Fruit fly (Drosophila melanogaster) whole organism, embryonic: ENCODE data around the gene CG14947.

Source experiments
- Atf-2 ChIP-seq: fragments of 200-800 bp; sonication (Bioruptor generic); optimal IDR thresholded peaks from 2 replicates; lab custom pipeline; 2016; ENCODE audit warnings: missing biosample characterization, missing genetic modification characterization
- Bteb2 ChIP-seq: fragments of 200-800 bp; sonication (Bioruptor generic); optimal IDR thresholded peaks from 2 replicates; lab custom pipeline; 2016; ENCODE audit warnings: missing biosample characterization, missing genetic modification characterization
- CG10267 ChIP-seq: fragments of 200-800 bp; sonication (Bioruptor generic); optimal IDR thresholded peaks from 2 replicates; lab custom pipeline; 2018; ENCODE audit warnings: missing biosample characterization, mild to moderate bottlenecking, missing genetic modification characterization, moderate library complexity
- CG11504 ChIP-seq: fragments of 200-800 bp; sonication (Bioruptor generic); optimal IDR thresholded peaks from 3 replicates; lab custom pipeline; 2019; ENCODE audit warnings: missing biosample characterization, mild to moderate bottlenecking, missing genetic modification characterization, moderate library complexity
- CG12155 ChIP-seq: fragments of 200-800 bp; sonication (Bioruptor generic); optimal IDR thresholded peaks from 3 replicates; lab custom pipeline; 2016; ENCODE audit warnings: missing biosample characterization, missing genetic modification characterization
- CG12299 ChIP-seq: fragments of 200-800 bp; sonication (Bioruptor generic); optimal IDR thresholded peaks from 2 replicates; lab custom pipeline; 2018; ENCODE audit warnings: missing biosample characterization, mild to moderate bottlenecking, missing genetic modification characterization
- CG12744 ChIP-seq: fragments of 200-800 bp; sonication (Bioruptor generic); optimal IDR thresholded peaks from 2 replicates; lab custom pipeline; 2016; ENCODE audit warnings: missing biosample characterization, missing genetic modification characterization
- CG13296 ChIP-seq: fragments of 200-800 bp; sonication (Bioruptor generic); optimal IDR thresholded peaks from 3 replicates; lab custom pipeline; 2018; ENCODE audit warnings: missing biosample characterization, mild to moderate bottlenecking, missing genetic modification characterization
- CG16779 ChIP-seq: fragments of 200-800 bp; sonication (Bioruptor generic); IDR thresholded peaks from 2 replicates; pipeline ENCODE4 v1.3.6; 2022; ENCODE audit warnings: missing biosample characterization, missing genetic modification characterization
- CG17829 ChIP-seq: fragments of 200-800 bp; optimal IDR thresholded peaks from 2 replicates; lab custom pipeline; 2019; ENCODE audit warnings: missing biosample characterization, mild to moderate bottlenecking, missing genetic modification characterization, moderate library complexity
- CG18011 ChIP-seq: fragments of 200-800 bp; sonication (Bioruptor generic); optimal IDR thresholded peaks from 2 replicates; lab custom pipeline; 2017; ENCODE audit warnings: missing biosample characterization, missing genetic modification characterization, mild to moderate bottlenecking, moderate library complexity, missing genotype
- CG3726 ChIP-seq: fragments of 200-800 bp; sonication (Bioruptor generic); IDR thresholded peaks from 3 replicates; pipeline ENCODE4, ENCODE4 v1.3.6; 2022; ENCODE audit warnings: missing biosample characterization, missing genetic modification characterization
- CG5245 ChIP-seq: fragments of 200-800 bp; sonication (Bioruptor generic); optimal IDR thresholded peaks from 3 replicates; lab custom pipeline; 2016; ENCODE audit warnings: missing biosample characterization, missing genetic modification characterization
- CG6813 ChIP-seq: fragments of 200-800 bp; sonication (Bioruptor generic); optimal IDR thresholded peaks from 2 replicates; lab custom pipeline; 2017; ENCODE audit warnings: missing biosample characterization, missing genetic modification characterization, mild to moderate bottlenecking, moderate library complexity, missing genetic modification reagents
- CG8478 ChIP-seq: fragments of >200 bp; optimal IDR thresholded peaks from 2 replicates; lab custom pipeline; 2018
- Dek ChIP-seq: fragments of 200-800 bp; sonication (Bioruptor generic); optimal IDR thresholded peaks from 3 replicates; lab custom pipeline; 2019; ENCODE audit warnings: missing biosample characterization, mild to moderate bottlenecking, missing genetic modification characterization, moderate library complexity
- Doc2 ChIP-seq: fragments of 200-800 bp; sonication (Bioruptor generic); IDR thresholded peaks from 2 replicates; pipeline ENCODE4 v1.3.6; 2022; ENCODE audit warnings: missing biosample characterization, missing genetic modification characterization
- E2f2 ChIP-seq: fragments of 200-800 bp; sonication (Bioruptor generic); IDR thresholded peaks from 2 replicates; pipeline ENCODE4 v1.3.6; 2022; ENCODE audit warnings: missing biosample characterization, missing genetic modification characterization
- Eip74EF ChIP-seq, 2 experiments: fragments of 200-800 bp in 1 of 2; fragments of >200 bp in 1 of 2; sonication (Bioruptor generic) in 1 of 2; optimal IDR thresholded peaks; 2 replicates each; lab custom pipeline; 2017 to 2019; ENCODE audit warnings: missing biosample characterization in 2 of 2, missing genetic modification characterization in 2 of 2, mild to moderate bottlenecking in 1 of 2, moderate library complexity in 1 of 2
- Hr3 ChIP-seq: fragments of 200-800 bp; sonication (Bioruptor generic); optimal IDR thresholded peaks from 3 replicates; lab custom pipeline; 2016; ENCODE audit warnings: missing biosample characterization, missing genetic modification characterization
- Lpt ChIP-seq: fragments of >200 bp; optimal IDR thresholded peaks from 2 replicates; lab custom pipeline; 2018; ENCODE audit warnings: missing biosample characterization, missing genetic modification characterization
- NC2α ChIP-seq: fragments of 200-800 bp; sonication (Bioruptor generic); optimal IDR thresholded peaks from 2 replicates; lab custom pipeline; 2016; ENCODE audit warnings: missing biosample characterization, missing genetic modification characterization
- NK7.1 ChIP-seq: fragments of 200-800 bp; sonication (Bioruptor generic); optimal IDR thresholded peaks from 3 replicates; lab custom pipeline; 2016; ENCODE audit warnings: missing biosample characterization, missing genetic modification characterization
- Rx ChIP-seq: fragments of 200-800 bp; sonication (Bioruptor generic); IDR thresholded peaks from 2 replicates; pipeline ENCODE4 v1.3.6; 2022; ENCODE audit warnings: missing biosample characterization, missing genetic modification characterization
- Sox102F ChIP-seq: fragments of 200-800 bp; sonication (Bioruptor generic); optimal IDR thresholded peaks from 2 replicates; lab custom pipeline; 2018; ENCODE audit warnings: missing biosample characterization, mild to moderate bottlenecking, missing genetic modification characterization, moderate library complexity
- Taf1 ChIP-seq: fragments of 200-800 bp; sonication (Bioruptor generic); IDR thresholded peaks from 2 replicates; pipeline ENCODE4 v1.3.6; 2022; ENCODE audit warnings: missing biosample characterization, missing genetic modification characterization
- Vsx1 ChIP-seq: fragments of 200-800 bp; sonication (Bioruptor generic); optimal IDR thresholded peaks from 2 replicates; lab custom pipeline; 2017; ENCODE audit warnings: missing biosample characterization, mild to moderate bottlenecking, missing genetic modification characterization, missing genetic modification reagents
- amos ChIP-seq: fragments of 200-800 bp; sonication (Bioruptor generic); IDR thresholded peaks from 2 replicates; pipeline ENCODE4 v1.3.6; 2022; ENCODE audit warnings: missing biosample characterization, missing genetic modification characterization; ENCODE audit not compliant: partially characterized antibody
- bigmax ChIP-seq: fragments of 200-800 bp; sonication (Bioruptor generic); optimal IDR thresholded peaks from 2 replicates; lab custom pipeline; 2018; ENCODE audit warnings: missing biosample characterization, mild to moderate bottlenecking, missing genetic modification characterization
- dm ChIP-seq: fragments of 200-800 bp; sonication (Bioruptor generic); optimal IDR thresholded peaks from 3 replicates; lab custom pipeline; 2016; ENCODE audit warnings: missing biosample characterization, missing genetic modification characterization
- en ChIP-seq: fragments of 200-800 bp; sonication (Bioruptor generic); optimal IDR thresholded peaks from 2 replicates; lab custom pipeline; 2016; ENCODE audit warnings: missing biosample characterization, missing genetic modification characterization
- gfzf ChIP-seq: fragments of 200-800 bp; sonication (Bioruptor generic); optimal IDR thresholded peaks from 2 replicates; lab custom pipeline; 2016; ENCODE audit warnings: missing biosample characterization, mild to moderate bottlenecking, missing genetic modification characterization, moderate library complexity
- her ChIP-seq: fragments of 200-800 bp; sonication (Bioruptor generic); optimal IDR thresholded peaks from 2 replicates; lab custom pipeline; 2016; ENCODE audit warnings: missing biosample characterization, missing genetic modification characterization
- insv ChIP-seq, 2 experiments: fragments of 200-800 bp; sonication (Bioruptor generic); optimal IDR thresholded peaks; 3 replicates each; lab custom pipeline; 2016 to 2018; ENCODE audit warnings: missing biosample characterization in 2 of 2, missing genetic modification characterization in 2 of 2
- jing ChIP-seq: fragments of 200-800 bp; sonication (Bioruptor generic); optimal IDR thresholded peaks from 2 replicates; lab custom pipeline; 2018; ENCODE audit warnings: missing biosample characterization, mild to moderate bottlenecking, missing genetic modification characterization
- jumu ChIP-seq: fragments of 200-800 bp; sonication (Bioruptor generic); optimal IDR thresholded peaks from 3 replicates; lab custom pipeline; 2016; ENCODE audit warnings: missing biosample characterization, missing genetic modification characterization
- lab ChIP-seq: fragments of 200-800 bp; sonication (Bioruptor generic); optimal IDR thresholded peaks from 3 replicates; lab custom pipeline; 2017; ENCODE audit warnings: missing biosample characterization, missing genetic modification characterization, mild to moderate bottlenecking, moderate library complexity, missing genetic modification reagents
- mam ChIP-seq: fragments of 200-800 bp; sonication (Bioruptor generic); optimal IDR thresholded peaks from 3 replicates; lab custom pipeline; 2016; ENCODE audit warnings: missing biosample characterization, missing genetic modification characterization
- p53 ChIP-seq: fragments of 200-800 bp; sonication (Bioruptor generic); optimal IDR thresholded peaks from 2 replicates; lab custom pipeline; 2016; ENCODE audit warnings: missing biosample characterization, missing genetic modification characterization
- pita ChIP-seq: fragments of 200-800 bp; sonication (Bioruptor generic); optimal IDR thresholded peaks from 2 replicates; lab custom pipeline; 2017; ENCODE audit warnings: missing biosample characterization, mild to moderate bottlenecking, missing genetic modification characterization
- pros ChIP-seq: fragments of 200-800 bp; sonication (Bioruptor generic); optimal IDR thresholded peaks from 3 replicates; lab custom pipeline; 2019; ENCODE audit warnings: missing biosample characterization, mild to moderate bottlenecking, missing genetic modification characterization, moderate library complexity
- repo ChIP-seq: fragments of 200-800 bp; sonication (Bioruptor generic); optimal IDR thresholded peaks from 2 replicates; lab custom pipeline; 2016; ENCODE audit warnings: missing biosample characterization, missing genetic modification characterization
- sens ChIP-seq: fragments of 200-800 bp; sonication (Bioruptor generic); peaks from one replicate; lab custom pipeline; 2016; ENCODE audit warnings: missing biosample characterization, missing genetic modification characterization
- shn ChIP-seq: fragments of 200-800 bp; sonication (Bioruptor generic); optimal IDR thresholded peaks from 3 replicates; lab custom pipeline; 2016; ENCODE audit warnings: missing biosample characterization, missing genetic modification characterization
- slbo ChIP-seq: fragments of 200-800 bp; sonication (Bioruptor generic); IDR thresholded peaks from 2 replicates; pipeline ENCODE4 v1.3.6; 2022; ENCODE audit warnings: missing biosample characterization, missing genetic modification characterization
- slp2 ChIP-seq: fragments of 200-800 bp; sonication (Bioruptor generic); optimal IDR thresholded peaks from 2 replicates; lab custom pipeline; 2016; ENCODE audit warnings: missing biosample characterization, missing genetic modification characterization
- sr ChIP-seq: fragments of 200-800 bp; sonication (Bioruptor generic); IDR thresholded peaks from 3 replicates; pipeline ENCODE4 v1.3.6; 2022; ENCODE audit warnings: missing biosample characterization, missing genetic modification characterization
- tin ChIP-seq: fragments of 200-800 bp; sonication (Bioruptor generic); optimal IDR thresholded peaks from 3 replicates; lab custom pipeline; 2016; ENCODE audit warnings: missing biosample characterization, missing genetic modification characterization
- z ChIP-seq: fragments of 200-800 bp; sonication (Bioruptor generic); IDR thresholded peaks from 3 replicates; pipeline ENCODE4 v1.3.6; 2022; ENCODE audit warnings: missing biosample characterization, missing genetic modification characterization

The CG14947 gene

dm6 chr2L:12045941-12046855, 29.7 kb upstream of the CG14947 start, which contains the start of gene CG6770 (continued):
- no peak for TF ChIP-seq Atf-2
- peak; percentile 4 for TF ChIP-seq p53
- peak; percentile 48 for TF ChIP-seq tin (GFP tag; lab: Kevin White, UChicago)
- peak; percentile 60 for TF ChIP-seq CG12155 (GFP tag; lab: Kevin White, UChicago)
- TF ChIP-seq dm (GFP tag; lab: Kevin White, UChicago) = no peak
- TF ChIP-seq sens (GFP tag; lab: Kevin White, UChicago) = peak; percentile 81
- peak; percentile 45 for TF ChIP-seq mam (GFP tag; lab: Kevin White, UChicago)
- peak; percentile 74 for TF ChIP-seq CG10267 (tag; lab: Kevin White, UChicago)
- peak; percentile 57 for TF ChIP-seq CG5245 (GFP tag; lab: Kevin White, UChicago)
- no peak for TF ChIP-seq Lpt
- peak; percentile 87 for TF ChIP-seq CG12299 (tag; lab: Kevin White, UChicago)
- peak; percentile 70 for TF ChIP-seq Taf1 (GFP tag; lab: Robert Waterston, UW)
- TF ChIP-seq CG11504 = peak; percentile 86
- TF ChIP-seq repo (GFP tag; lab: Kevin White, UChicago) = no peak
- TF ChIP-seq amos (GFP tag; lab: Robert Waterston, UW) = no peak; the same call in 1 of the 2 replicates
- TF ChIP-seq NK7.1 (GFP tag; lab: Kevin White, UChicago) = no peak
- TF ChIP-seq Bteb2 = peak; percentile 55
- TF ChIP-seq Sox102F (GFP tag; lab: Kevin White, UChicago) = peak; percentile 79
- no peak for TF ChIP-seq gfzf
- TF ChIP-seq CG6813 = peak; percentile 88
- peak; percentile 21 for TF ChIP-seq CG8478
- TF ChIP-seq CG16779 (GFP tag; lab: Robert Waterston, UW) = peak; percentile 59
- TF ChIP-seq slbo (GFP tag; lab: Robert Waterston, UW) = peak; percentile 85
- peak; percentile 39 for TF ChIP-seq Hr3 (GFP tag; lab: Kevin White, UChicago)
- TF ChIP-seq Dek = peak; percentile 87
- TF ChIP-seq slp2 (GFP tag; lab: Kevin White, UChicago) = peak; percentile 38
- TF ChIP-seq lab (GFP tag; lab: Kevin White, UChicago) = peak; percentile 95
- TF ChIP-seq bigmax (GFP tag; lab: Kevin White, UChicago) = peak; percentile 58
- peak; percentile 49 for TF ChIP-seq Vsx1 (GFP tag; lab: Kevin White, UChicago)
- peak; percentile 1 for TF ChIP-seq shn (GFP tag; lab: Kevin White, UChicago)
- 0 out of 3 replicates have a peak, but pooled peaks have one; percentile 21 for TF ChIP-seq sr
- no peak for TF ChIP-seq Rx
- peak; percentile 62; the same call in 1 of the 3 replicates for TF ChIP-seq CG3726 (GFP tag; lab: Robert Waterston, UW)
- no peak for TF ChIP-seq z (GFP tag; lab: Robert Waterston, UW)
- TF ChIP-seq her (GFP tag; lab: Kevin White, UChicago) = peak; percentile 64
- TF ChIP-seq CG12744 = peak; percentile 43
- no peak for TF ChIP-seq NC2α (GFP tag; lab: Kevin White, UChicago)
- TF ChIP-seq jumu (GFP tag; lab: Kevin White, UChicago) = no peak
- no peak for TF ChIP-seq Doc2 (GFP tag; lab: Robert Waterston, UW)
- TF ChIP-seq en (GFP tag; lab: Kevin White, UChicago) = no peak
- peak in 1 of 2 experiments; percentile 51 for TF ChIP-seq insv (GFP tag; optimal IDR thresholded peaks at IDR 0.05; lab: Kevin White, UChicago)
- peak; percentile 93 for TF ChIP-seq CG13296 (GFP tag; lab: Kevin White, UChicago)
- TF ChIP-seq pita (GFP tag; lab: Kevin White, UChicago) = no peak
- TF ChIP-seq Eip74EF (GFP tag; optimal IDR thresholded peaks at IDR 0.05; lab: Kevin White, UChicago) = peak in 1 of 2 experiments; percentile 74
- peak; percentile 43 for TF ChIP-seq CG18011 (GFP tag; lab: Kevin White, UChicago)
- peak; percentile 70 for TF ChIP-seq CG17829 (tag; lab: Kevin White, UChicago)
- TF ChIP-seq E2f2 = peak; percentile 74; the same call in 1 of the 2 replicates
- TF ChIP-seq jing (GFP tag; lab: Kevin White, UChicago) = no peak
- no peak for TF ChIP-seq pros
